Fruit fly (Drosophila melanogaster) whole organism, adult: ENCODE data around the gene VhaM9.7-a.

Source experiments
- CG11617 ChIP-seq: fragments of 200-800 bp; sonication (Bioruptor generic); optimal IDR thresholded peaks from 2 replicates; lab custom pipeline; 2017; ENCODE audit warnings: mild to moderate bottlenecking, missing biosample characterization, missing genetic modification reagents, missing genetic modification characterization
- CG12768 ChIP-seq: fragments of 200-800 bp; sonication (Bioruptor generic); optimal IDR thresholded peaks from 2 replicates; lab custom pipeline; 2017; ENCODE audit warnings: missing biosample characterization, missing genetic modification characterization, mild to moderate bottlenecking, moderate library complexity, missing genetic modification reagents
- CG14711 ChIP-seq: fragments of 200-800 bp; sonication (Bioruptor generic); optimal IDR thresholded peaks from 2 replicates; lab custom pipeline; 2018; ENCODE audit warnings: missing biosample characterization, mild to moderate bottlenecking, missing genetic modification characterization, moderate library complexity
- CG1620 ChIP-seq: fragments of 200-800 bp; sonication (Bioruptor generic); optimal IDR thresholded peaks from 2 replicates; lab custom pipeline; 2016; ENCODE audit warnings: missing biosample characterization, missing genetic modification characterization
- CG33017 ChIP-seq: fragments of 200-800 bp; sonication (Bioruptor generic); optimal IDR thresholded peaks from 2 replicates; lab custom pipeline; 2018; ENCODE audit warnings: missing biosample characterization, mild to moderate bottlenecking, missing genetic modification characterization, moderate library complexity
- CG5204 ChIP-seq: fragments of 200-800 bp; sonication (Bioruptor generic); optimal IDR thresholded peaks from 2 replicates; lab custom pipeline; 2016; ENCODE audit warnings: missing biosample characterization, missing genetic modification characterization
- CG7045 ChIP-seq: fragments of 200-800 bp; sonication (Bioruptor generic); optimal IDR thresholded peaks from 2 replicates; lab custom pipeline; 2017; ENCODE audit warnings: missing biosample characterization, mild to moderate bottlenecking, missing genetic modification characterization
- CG7101 ChIP-seq: fragments of 200-800 bp; sonication (Bioruptor generic); optimal IDR thresholded peaks from 2 replicates; lab custom pipeline; 2018; ENCODE audit warnings: missing biosample characterization, mild to moderate bottlenecking, missing genetic modification characterization, moderate library complexity
- Clk ChIP-seq: fragments of 200-800 bp; sonication (Bioruptor generic); optimal IDR thresholded peaks from 2 replicates; lab custom pipeline; 2017; ENCODE audit warnings: missing biosample characterization, missing genetic modification characterization
- Crg-1 ChIP-seq: fragments of 200-800 bp; sonication (Bioruptor generic); optimal IDR thresholded peaks from 2 replicates; lab custom pipeline; 2016; ENCODE audit warnings: missing biosample characterization, missing genetic modification characterization
- Hr96 ChIP-seq: fragments of 200-800 bp; sonication (Bioruptor generic); optimal IDR thresholded peaks from 2 replicates; lab custom pipeline; 2016; ENCODE audit warnings: missing biosample characterization, missing genetic modification characterization
- Mnt ChIP-seq: fragments of 200-800 bp; sonication (Bioruptor generic); optimal IDR thresholded peaks from 2 replicates; lab custom pipeline; 2016; ENCODE audit warnings: missing biosample characterization, mild to moderate bottlenecking, missing genetic modification characterization
- bab1 ChIP-seq: fragments of 200-800 bp; sonication (Bioruptor generic); optimal IDR thresholded peaks from 3 replicates; lab custom pipeline; 2019; ENCODE audit warnings: missing biosample characterization, mild to moderate bottlenecking, missing genetic modification characterization, moderate library complexity
- cic ChIP-seq: fragments of 200-800 bp; sonication (Bioruptor generic); optimal IDR thresholded peaks from 2 replicates; lab custom pipeline; 2017; ENCODE audit warnings: missing biosample characterization, mild to moderate bottlenecking, missing genetic modification characterization, moderate library complexity
- cnc ChIP-seq, 2 experiments: fragments of >200 bp; optimal IDR thresholded peaks; 2 replicates each; lab custom pipeline; 2017
- kay ChIP-seq: fragments of 200-800 bp; sonication (Bioruptor generic); peaks from one replicate; lab custom pipeline; 2016; ENCODE audit warnings: missing biosample characterization, missing genetic modification characterization, borderline replicate concordance
- ovo ChIP-seq: fragments of 200-800 bp; sonication (Bioruptor generic); optimal IDR thresholded peaks from 2 replicates; lab custom pipeline; 2016; ENCODE audit warnings: missing biosample characterization, missing genetic modification characterization
- pad ChIP-seq: fragments of 200-800 bp; sonication (Bioruptor generic); optimal IDR thresholded peaks from 3 replicates; lab custom pipeline; 2017; ENCODE audit warnings: missing biosample characterization, missing genetic modification characterization, mild to moderate bottlenecking, moderate library complexity, missing genetic modification reagents
- tj ChIP-seq: fragments of 200-800 bp; sonication (Bioruptor generic); optimal IDR thresholded peaks from 3 replicates; lab custom pipeline; 2017; ENCODE audit warnings: missing biosample characterization, mild to moderate bottlenecking, missing genetic modification characterization, moderate library complexity
- toe ChIP-seq: fragments of 200-800 bp; sonication (Bioruptor generic); optimal IDR thresholded peaks from 2 replicates; lab custom pipeline; 2016; ENCODE audit warnings: missing biosample characterization, missing genetic modification characterization

VhaM9.7-a gene

DNA sequence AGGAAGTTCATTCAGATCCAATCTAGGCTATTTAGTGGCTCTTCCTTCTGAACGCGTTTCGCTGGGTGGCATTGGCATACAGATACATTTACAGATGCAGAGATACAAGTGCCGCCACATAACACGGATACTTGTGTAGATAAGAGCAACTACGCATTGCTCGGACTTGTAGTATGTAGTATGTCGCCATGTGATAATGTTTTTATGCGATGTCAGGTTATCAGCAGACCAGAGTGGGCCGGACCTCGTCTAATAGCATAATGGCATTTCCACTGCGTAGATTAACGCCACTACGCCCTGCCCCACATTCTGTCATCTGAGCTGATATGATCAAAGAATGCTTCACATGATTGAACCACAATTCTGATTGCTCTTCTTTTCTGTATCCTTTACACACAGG is 40.7 kb upstream of the VhaM9.7-a start:
- TF ChIP-seq CG33017 = no peak
- TF ChIP-seq kay (GFP tag; lab: Kevin White, UChicago) = no peak
- TF ChIP-seq CG5204 (GFP tag; lab: Kevin White, UChicago) = no peak
- TF ChIP-seq pad (GFP tag; lab: Kevin White, UChicago) = no peak
- TF ChIP-seq cnc (optimal IDR thresholded peaks at IDR 0.05; lab: Kevin White, UChicago) = no peak
- TF ChIP-seq Hr96 = no peak
- TF ChIP-seq Clk (GFP tag; lab: Kevin White, UChicago) = no peak

DNA sequence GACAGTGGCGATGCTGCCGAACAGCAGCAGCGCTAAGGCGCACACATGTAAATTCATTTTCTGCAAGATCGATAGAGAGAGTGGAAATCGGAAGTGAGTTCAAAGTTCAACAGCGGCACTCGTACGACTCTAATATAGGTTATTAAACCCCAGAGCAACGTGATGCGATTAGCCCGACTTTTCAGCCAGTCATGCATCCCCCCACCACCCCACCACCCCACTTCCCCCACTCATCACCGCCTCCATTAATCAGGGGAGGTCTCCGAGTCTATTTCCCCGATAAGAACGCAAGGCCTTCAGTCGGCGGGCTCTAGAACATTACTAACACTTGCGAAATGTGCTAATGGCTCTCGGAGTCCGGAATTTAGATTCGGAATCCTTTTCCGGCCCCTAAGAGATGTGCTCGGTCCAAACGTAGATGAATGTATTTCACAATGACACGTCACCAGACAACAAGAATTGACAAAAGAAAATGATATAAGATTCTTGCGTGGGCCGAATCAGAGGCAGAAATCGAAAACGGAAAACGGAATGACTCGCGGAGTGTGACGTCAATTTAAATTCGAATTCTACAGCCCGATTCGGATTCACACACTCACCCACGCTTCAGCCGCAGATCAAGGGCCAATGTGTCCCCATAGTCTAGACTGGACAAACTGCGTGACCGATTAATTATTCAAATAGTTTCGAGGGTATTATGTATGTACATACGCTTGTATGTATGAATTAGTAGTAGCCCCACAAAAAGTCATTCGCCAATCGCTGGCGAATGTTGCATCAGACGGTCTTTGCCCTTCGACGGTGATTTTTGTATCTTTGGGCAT is 36.6 kb upstream of the VhaM9.7-a start:
- no peak for TF ChIP-seq CG7101 (tag; lab: Kevin White, UChicago)
- TF ChIP-seq Mnt (GFP tag; lab: Kevin White, UChicago) = no peak
- peak; percentile 74 for TF ChIP-seq cic (GFP tag; lab: Kevin White, UChicago)
- TF ChIP-seq kay (GFP tag; lab: Kevin White, UChicago) = peak; percentile 44
- peak; percentile 25 for TF ChIP-seq CG12768
- TF ChIP-seq cnc (optimal IDR thresholded peaks at IDR 0.05; lab: Kevin White, UChicago) = peak; percentile 79 to 89
- peak; percentile 9 for TF ChIP-seq tj (GFP tag; lab: Kevin White, UChicago)

DNA sequence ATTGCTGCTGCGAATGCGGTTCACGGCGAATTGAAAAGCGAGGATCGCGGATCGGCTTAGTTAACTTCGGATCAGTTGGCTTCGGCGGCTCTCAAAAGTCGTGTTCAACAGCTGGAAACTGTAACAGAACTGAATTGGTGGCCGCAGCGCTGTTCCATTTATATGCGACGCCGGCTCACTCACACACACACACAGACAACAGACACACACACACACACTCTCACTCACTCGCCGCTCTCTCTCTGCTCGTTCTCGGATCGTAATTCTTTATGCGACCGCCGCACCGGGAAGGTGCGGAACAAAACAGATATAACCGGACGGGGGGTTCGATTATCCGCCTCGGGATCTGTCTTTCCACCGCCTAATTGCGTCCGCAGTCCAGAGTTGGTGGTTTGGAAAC is 35.3 kb upstream of the VhaM9.7-a start, which contains the start of gene CG46460:
Gene CG46460 (minus strand): TSS at position 139 of the 400 bp plus-strand sequence.
- TF ChIP-seq CG14711 (tag; lab: Kevin White, UChicago) (no peak), Hr96 (peak; percentile 48), Clk (GFP tag; lab: Kevin White, UChicago) (peak; percentile 15), tj (GFP tag; lab: Kevin White, UChicago) (peak; percentile 25), bab1 (GFP tag; lab: Kevin White, UChicago) (peak; percentile 3), cic (GFP tag; lab: Kevin White, UChicago) (peak; percentile 18), toe (GFP tag; lab: Kevin White, UChicago) (no peak)

DNA sequence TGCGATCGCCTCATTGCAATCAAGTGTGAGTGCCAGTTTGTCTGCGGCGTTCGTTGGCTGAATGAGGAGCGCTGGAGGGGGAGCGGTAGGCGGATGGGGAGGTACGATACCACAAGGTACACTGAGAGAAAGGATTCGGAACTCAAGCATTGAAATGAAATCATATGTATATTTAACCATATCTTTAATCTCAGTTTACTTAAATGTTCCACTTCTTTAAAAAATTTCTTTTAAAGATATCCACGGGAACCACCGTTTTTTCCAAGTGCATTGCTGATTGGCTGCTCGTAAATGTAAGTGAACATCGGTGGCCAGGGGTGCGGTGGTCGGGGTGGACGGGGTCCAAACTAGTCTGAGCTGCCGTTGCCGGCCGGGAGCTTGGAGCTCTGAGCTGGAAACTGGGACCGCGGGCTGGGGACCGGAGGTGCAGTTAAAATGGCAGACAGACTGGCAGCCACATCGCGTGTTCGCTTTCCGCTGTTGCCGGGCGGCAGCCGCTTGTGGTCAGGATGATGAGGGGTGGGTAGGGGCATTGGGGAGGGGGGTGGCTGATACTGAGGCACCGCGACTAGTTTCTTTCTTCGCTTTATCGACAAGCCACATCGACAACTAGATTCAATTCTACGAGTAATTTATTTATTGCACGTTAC is 34.2 kb upstream of the VhaM9.7-a start:
- TF ChIP-seq Crg-1 = no peak
- TF ChIP-seq pad (GFP tag; lab: Kevin White, UChicago) = peak; percentile 53
- TF ChIP-seq CG14711 (tag; lab: Kevin White, UChicago) = peak; percentile 65
- peak; percentile 81 for TF ChIP-seq CG7101 (tag; lab: Kevin White, UChicago)
- TF ChIP-seq bab1 (GFP tag; lab: Kevin White, UChicago) = peak; percentile 27
- peak; percentile 73 for TF ChIP-seq Clk (GFP tag; lab: Kevin White, UChicago)
- peak; percentile 91 for TF ChIP-seq CG12768
- TF ChIP-seq Mnt (GFP tag; lab: Kevin White, UChicago) = no peak
- peak; percentile 60 for TF ChIP-seq CG11617 (GFP tag; lab: Kevin White, UChicago)
- peak; percentile 47 for TF ChIP-seq tj (GFP tag; lab: Kevin White, UChicago)
- no peak for TF ChIP-seq ovo
- peak; percentile 85 for TF ChIP-seq CG33017
- TF ChIP-seq CG1620 (GFP tag; lab: Kevin White, UChicago) = peak; percentile 54
- TF ChIP-seq CG5204 (GFP tag; lab: Kevin White, UChicago) = peak; percentile 86
- peak; percentile 86 for TF ChIP-seq toe (GFP tag; lab: Kevin White, UChicago)
- TF ChIP-seq kay (GFP tag; lab: Kevin White, UChicago) = no peak
- TF ChIP-seq cic (GFP tag; lab: Kevin White, UChicago) = peak; percentile 26
- TF ChIP-seq Hr96 = peak; percentile 79
- peak; percentile 85 for TF ChIP-seq CG7045 (GFP tag; lab: Kevin White, UChicago)
- TF ChIP-seq cnc (optimal IDR thresholded peaks at IDR 0.05; lab: Kevin White, UChicago) = no peak

DNA sequence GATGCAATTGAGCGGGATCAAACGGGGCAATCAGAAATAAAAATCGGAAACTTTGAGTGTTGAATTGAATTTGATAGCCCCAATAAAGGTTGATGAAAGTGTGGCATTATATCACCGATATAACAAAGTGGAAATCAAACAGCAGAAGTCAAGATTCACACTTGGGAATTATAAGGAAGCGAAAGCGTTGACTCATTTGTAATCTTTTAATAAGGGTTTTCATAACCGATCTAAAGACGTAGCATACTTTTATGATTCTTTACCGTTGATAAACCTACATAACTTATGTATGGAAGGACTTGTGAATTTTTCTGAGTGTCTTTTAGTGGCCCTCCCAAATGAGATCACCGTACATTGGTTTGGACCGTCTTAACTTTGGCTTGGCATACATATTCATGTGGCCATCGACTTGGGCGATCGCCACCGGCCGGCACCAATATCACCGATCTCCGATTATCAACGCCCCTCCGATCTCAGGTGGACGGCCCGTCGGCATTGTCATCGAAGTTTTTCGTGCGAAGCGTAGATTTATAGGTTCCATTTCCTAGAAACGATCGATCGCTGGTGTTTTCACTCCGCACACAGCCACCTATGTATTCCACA is 33.0 kb upstream of the VhaM9.7-a start:
- TF ChIP-seq kay (GFP tag; lab: Kevin White, UChicago) = no peak
- no peak for TF ChIP-seq bab1 (GFP tag; lab: Kevin White, UChicago)

DNA sequence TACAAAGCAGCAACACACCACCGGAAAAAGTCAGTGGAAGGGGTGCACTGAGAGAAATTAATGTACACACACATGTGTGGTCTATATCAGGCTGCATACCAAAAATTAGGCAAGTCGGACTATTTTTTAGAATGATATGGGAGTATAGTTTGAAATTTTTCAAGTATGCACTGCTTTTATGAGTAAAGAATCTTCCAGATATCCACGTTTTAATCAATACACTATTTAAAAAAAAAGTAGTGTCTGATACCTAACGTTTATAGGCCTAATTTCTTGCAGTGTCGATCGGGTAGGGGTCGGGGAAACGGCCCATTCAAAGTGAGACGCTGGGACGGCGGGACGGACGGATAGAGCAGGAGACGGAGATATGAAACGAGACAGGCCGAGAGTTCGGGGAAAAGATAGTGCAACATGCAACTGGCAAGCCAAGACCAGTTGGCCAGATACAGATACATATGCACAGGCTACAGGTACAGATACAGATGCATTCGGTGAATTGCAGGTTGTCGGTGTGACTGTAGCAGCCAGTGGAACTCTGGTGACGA is 32.1 kb upstream of the VhaM9.7-a start:
- TF ChIP-seq ovo (no peak), pad (GFP tag; lab: Kevin White, UChicago) (peak; percentile 12), CG11617 (GFP tag; lab: Kevin White, UChicago) (no peak), tj (GFP tag; lab: Kevin White, UChicago) (peak; percentile 3), CG7101 (tag; lab: Kevin White, UChicago) (peak; percentile 4), CG5204 (GFP tag; lab: Kevin White, UChicago) (no peak), Mnt (GFP tag; lab: Kevin White, UChicago) (no peak), CG14711 (tag; lab: Kevin White, UChicago) (no peak), bab1 (GFP tag; lab: Kevin White, UChicago) (peak; percentile 2), Hr96 (peak; percentile 43)
